Worm (Caenorhabditis elegans): ENCODE measurements around the gene K09A9.6.
A peak's percentile ranks its signal among the peaks of the same experiment; 100 is the strongest.

K09A9.6 gene

DNA sequence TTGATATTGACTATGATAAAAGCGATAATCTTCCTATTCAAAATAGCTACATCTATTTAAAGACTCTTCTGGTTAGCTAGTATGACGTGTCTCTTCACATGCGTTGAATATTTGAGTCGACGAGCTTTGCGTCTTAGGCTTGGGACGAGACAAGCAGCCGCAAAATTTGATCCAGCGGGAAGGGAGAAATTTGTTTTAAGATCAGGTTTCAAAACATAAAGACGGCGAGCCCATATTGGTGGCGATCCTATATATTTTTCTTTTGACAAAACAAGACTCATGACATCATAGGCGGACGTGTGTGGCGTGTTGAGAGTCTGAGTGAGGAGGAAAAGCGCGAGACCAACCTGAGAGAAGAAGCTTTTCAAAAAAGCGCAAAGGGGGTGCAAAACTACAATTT lies 31.6 kb upstream of the K09A9.6 start:
- TF ChIP-seq ceh-19 (GFP tag; optimal IDR thresholded peaks at IDR 0.05) (peak; percentile 75), hlh-6 (tag; optimal IDR thresholded peaks at IDR 0.05) (no peak), ceh-34 (tag; optimal IDR thresholded peaks at IDR 0.05) (peak; percentile 88), ceh-31 (tag; optimal IDR thresholded peaks at IDR 0.05) (no peak)

DNA sequence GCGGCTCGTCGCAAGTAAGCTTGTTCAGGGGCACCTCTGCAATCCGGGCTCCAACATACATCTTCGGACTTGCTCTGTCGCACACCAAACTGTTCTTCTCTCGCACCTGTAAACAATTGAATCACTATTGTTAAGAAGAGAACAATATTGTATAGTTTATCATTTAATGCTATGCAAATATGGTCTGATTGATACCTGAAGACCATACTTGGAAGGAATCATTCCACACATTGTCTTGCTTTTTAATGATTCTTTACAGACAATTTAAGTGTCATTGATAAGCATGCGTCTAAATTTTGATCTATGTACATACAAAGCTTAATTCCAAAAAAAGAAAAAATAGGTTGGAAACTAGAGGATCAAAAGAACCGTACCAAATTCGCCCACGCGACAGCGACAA lies 30.1 kb upstream of the K09A9.6 start:
- no peak for TF ChIP-seq ceh-45 (GFP tag; IDR thresholded peaks at IDR 0.05)

DNA sequence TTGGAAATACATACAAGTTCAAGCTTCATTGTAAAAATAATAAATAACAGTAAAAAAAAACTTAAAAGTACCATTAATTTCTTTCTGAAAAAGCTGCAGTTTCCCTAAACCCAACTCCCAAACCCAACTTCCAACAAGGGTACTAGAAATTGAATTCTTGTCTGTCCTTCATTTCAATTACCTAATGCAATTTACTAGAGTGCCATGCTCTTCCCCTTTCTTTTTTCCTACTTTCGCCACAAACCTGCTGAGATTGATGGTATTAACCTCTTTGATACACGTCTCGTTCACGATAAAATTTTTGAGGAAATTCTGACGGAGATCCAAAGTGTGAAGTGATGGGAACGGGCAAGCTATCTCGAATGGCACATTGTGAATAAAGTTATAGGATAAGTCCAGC lies 29.1 kb upstream of the K09A9.6 start:
- no peak for TF ChIP-seq lin-11 (tag; optimal IDR thresholded peaks at IDR 0.05)
- TF ChIP-seq mec-3 (tag; optimal IDR thresholded peaks at IDR 0.05; ENCODE audit: borderline replicate concordance) = no peak
- TF ChIP-seq unc-42 (tag; optimal IDR thresholded peaks at IDR 0.05) = peak; percentile 74
- TF ChIP-seq ceh-6 (GFP tag; optimal IDR thresholded peaks at IDR 0.05) = no peak
- no peak for TF ChIP-seq pha-2 (tag; optimal IDR thresholded peaks at IDR 0.05)
- TF ChIP-seq sox-4 (tag; optimal IDR thresholded peaks at IDR 0.05) = no peak
- TF ChIP-seq elt-4 (tag; optimal IDR thresholded peaks at IDR 0.05) = no peak

DNA sequence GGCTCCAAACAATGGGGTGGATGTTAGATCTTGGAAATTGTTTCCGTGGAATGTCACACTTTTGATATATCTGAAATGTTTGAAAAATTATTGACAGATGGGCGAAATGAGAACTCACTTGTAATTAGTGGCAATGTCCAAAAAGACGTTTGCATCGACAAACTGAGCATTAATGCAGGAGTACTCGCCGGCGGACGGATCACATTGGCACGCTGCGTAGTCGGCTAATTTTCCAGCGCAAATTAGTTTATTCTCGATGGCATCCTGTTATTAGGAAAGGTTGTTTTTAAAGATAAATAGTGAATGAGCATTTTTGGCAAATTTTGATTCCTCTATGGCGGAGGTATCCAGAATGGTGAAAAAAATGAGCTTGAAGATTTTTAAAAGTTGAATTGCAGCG lies 26.3 kb upstream of the K09A9.6 start:
- TF ChIP-seq hlh-15 (tag; optimal IDR thresholded peaks at IDR 0.05) = no peak
- TF ChIP-seq fkh-10 (GFP tag; optimal IDR thresholded peaks at IDR 0.05) = no peak
- no peak for TF ChIP-seq ceh-48 (tag; optimal IDR thresholded peaks at IDR 0.05)
- no peak for TF ChIP-seq ceh-14 (tag; optimal IDR thresholded peaks at IDR 0.05)
- no peak for TF ChIP-seq ceh-6 (GFP tag; optimal IDR thresholded peaks at IDR 0.05)
- peak; percentile 72 for TF ChIP-seq unc-42 (tag; optimal IDR thresholded peaks at IDR 0.05)

DNA sequence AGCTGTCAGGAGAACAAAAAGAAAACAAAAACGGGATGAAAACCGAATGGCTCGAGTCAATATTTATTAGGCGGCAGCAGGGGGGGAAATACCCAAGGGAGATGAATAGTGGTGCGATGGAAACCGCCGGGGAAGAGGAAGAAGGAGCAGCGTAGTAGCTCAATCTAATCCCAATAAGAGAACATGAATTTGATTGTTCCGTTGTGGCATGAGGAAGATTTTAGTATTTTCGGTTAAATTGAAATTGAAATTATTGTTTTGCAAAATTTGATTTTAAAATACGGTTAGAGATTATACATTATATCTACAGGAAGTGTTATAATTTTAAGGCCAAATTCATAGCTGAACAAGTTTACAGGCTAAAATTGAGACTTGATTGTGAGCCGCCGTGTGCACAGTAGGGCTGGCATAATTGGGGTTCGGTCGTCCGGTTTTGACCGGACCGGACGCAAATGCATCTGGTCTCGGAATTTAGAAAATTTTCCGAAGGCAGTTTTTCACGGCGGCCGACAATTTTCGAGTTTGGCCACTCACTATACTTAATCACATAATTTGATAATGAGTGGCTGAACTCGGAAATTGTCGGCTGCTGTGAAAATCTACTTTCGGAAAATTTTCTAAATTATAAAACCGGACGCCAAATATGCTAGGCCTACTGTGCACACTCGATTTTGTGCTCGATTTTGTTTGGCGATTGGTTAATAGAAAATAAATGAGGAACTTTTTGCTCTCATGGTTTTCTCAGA lies 24.8 kb upstream of the K09A9.6 start:
- TF ChIP-seq pqm-1 (tag; optimal IDR thresholded peaks at IDR 0.05) (no peak), unc-42 (tag; optimal IDR thresholded peaks at IDR 0.05) (peak; percentile 83)

DNA sequence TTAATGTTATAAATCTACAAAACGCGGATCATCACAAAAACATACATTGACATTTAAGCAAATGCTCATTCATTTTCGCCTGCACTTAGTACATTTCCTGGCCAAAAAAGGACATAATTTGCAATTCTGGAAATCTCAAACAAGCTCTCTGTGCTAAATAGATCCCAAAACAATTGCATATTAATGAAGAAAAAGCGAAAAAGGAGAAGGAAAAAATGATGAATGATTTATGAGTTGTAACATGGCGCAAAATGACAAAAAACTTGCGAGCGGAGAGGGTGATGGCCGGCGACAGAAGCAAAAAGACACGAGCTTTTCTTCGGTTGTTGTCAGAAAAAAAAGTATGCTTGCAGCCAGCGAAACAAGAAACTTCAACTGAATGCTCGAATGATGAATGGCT lies 22.1 kb upstream of the K09A9.6 start:
- TF ChIP-seq ttx-3 (tag; optimal IDR thresholded peaks at IDR 0.05) = no peak
- no peak for TF ChIP-seq elt-4 (tag; optimal IDR thresholded peaks at IDR 0.05)
- no peak for TF ChIP-seq odd-2 (tag; optimal IDR thresholded peaks at IDR 0.05)
- no peak for TF ChIP-seq npax-4 (tag; optimal IDR thresholded peaks at IDR 0.05)
- no peak for TF ChIP-seq eyg-1 (tag; optimal IDR thresholded peaks at IDR 0.05)
- no peak for TF ChIP-seq ahr-1 (tag; optimal IDR thresholded peaks at IDR 0.05)
- TF ChIP-seq rnt-1 (tag; optimal IDR thresholded peaks at IDR 0.05) = no peak
- no peak for TF ChIP-seq nhr-11 (tag; optimal IDR thresholded peaks at IDR 0.05)
- no peak for TF ChIP-seq ceh-2 (tag; optimal IDR thresholded peaks at IDR 0.05)
- TF ChIP-seq pha-4 (tag; optimal IDR thresholded peaks at IDR 0.05) = no peak
- TF ChIP-seq pha-2 (tag; optimal IDR thresholded peaks at IDR 0.05) = no peak
- no peak for TF ChIP-seq lim-6 (tag; optimal IDR thresholded peaks at IDR 0.05)

DNA sequence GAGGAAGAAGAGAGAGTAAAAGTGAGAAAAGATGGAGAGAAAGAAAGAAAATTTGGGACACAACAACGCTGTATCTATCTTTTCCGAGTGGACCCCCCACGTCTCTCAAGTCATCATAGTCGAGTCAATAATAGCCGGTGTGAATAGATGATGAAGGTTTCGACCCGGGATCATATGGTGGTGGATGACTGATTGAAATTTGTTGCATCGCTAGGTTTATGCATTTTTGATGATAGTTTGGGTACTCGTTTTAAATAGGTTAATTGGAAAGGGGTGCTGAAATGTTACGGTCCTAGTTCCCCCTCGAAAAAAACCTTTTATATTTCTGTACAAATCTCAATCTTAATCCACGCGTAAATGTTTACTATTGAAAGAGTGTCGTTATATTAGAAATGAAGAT lies 21.5 kb upstream of the K09A9.6 start:
- no peak for TF ChIP-seq F13H6.1 (tag; optimal IDR thresholded peaks at IDR 0.05)
- TF ChIP-seq hlh-15 (tag; optimal IDR thresholded peaks at IDR 0.05) = no peak
- no peak for TF ChIP-seq eyg-1 (tag; optimal IDR thresholded peaks at IDR 0.05)
- TF ChIP-seq ets-4 (tag; optimal IDR thresholded peaks at IDR 0.05) = no peak
- no peak for TF ChIP-seq ceh-34 (tag; optimal IDR thresholded peaks at IDR 0.05)
